Fruit fly (Drosophila melanogaster): Measurements from ENCODE around the gene CG10481.

- TF ChIP-seq Dll (optimal IDR thresholded peaks at IDR 0.05) (no peak), usp (GFP tag; optimal IDR thresholded peaks at IDR 0.05) (no peak), psq (optimal IDR thresholded peaks at IDR 0.05) (no peak), pan (optimal IDR thresholded peaks at IDR 0.05) (no peak), CG8478 (optimal IDR thresholded peaks at IDR 0.05) (no peak)
Observed at dm6 chr2L:19937804-19938461, 45.6 kb upstream of the CG10481 start.
